Fruit fly (Drosophila melanogaster) ovary, adult (tissue): Measurements from ENCODE around the gene CG7378.

Experiments
- CG17801 ChIP-seq: fragments of 200-800 bp; optimal IDR thresholded peaks from 2 replicates; lab custom pipeline; 2019; ENCODE audit warnings: missing biosample characterization, mild to moderate bottlenecking, missing genetic modification characterization, moderate library complexity; ENCODE audit not compliant: partially characterized antibody

Gene CG7378

DNA sequence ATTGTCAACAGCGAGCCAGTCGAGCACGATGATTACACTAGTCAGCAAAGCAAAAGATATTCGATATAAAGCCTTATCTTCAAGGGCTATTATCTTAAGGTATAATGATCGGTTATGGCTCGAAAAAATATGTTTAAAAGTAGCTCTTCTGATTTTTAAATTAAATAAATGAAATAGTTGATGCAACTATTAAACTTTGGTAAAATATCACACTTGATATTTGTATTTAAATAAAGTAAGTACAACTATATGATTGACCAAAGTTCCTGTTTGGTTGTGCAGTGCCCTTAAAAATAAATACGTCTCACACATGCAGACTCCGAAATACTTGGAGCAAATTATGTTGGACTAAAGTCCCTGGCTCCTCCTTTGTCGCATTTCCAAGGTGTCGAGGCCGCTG is 2.3 kb upstream of the CG7378 start:
- TF ChIP-seq CG17801 (GFP tag; lab: Kevin White, UChicago) = no peak

DNA sequence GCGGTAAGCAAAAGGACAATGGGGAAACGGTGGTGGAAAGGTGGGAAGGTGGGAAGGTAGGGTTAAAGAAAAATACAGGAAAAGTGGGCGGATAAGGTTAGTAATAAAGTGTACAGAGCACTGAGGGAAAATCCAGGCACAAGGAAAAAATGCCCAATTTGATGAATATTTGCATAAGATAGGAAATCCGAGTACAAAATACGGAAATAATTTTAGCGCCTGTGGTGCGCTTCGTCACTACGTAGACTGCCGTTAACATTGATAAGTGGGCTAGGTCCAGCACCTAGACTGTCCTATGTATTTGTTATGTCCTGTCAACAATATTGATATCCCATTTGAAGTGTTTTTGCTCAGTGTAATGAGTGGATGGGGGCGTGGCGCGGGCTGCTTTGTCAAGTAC is 748 bp downstream of the CG7378 start:
- no peak for TF ChIP-seq CG17801 (GFP tag; lab: Kevin White, UChicago)

DNA sequence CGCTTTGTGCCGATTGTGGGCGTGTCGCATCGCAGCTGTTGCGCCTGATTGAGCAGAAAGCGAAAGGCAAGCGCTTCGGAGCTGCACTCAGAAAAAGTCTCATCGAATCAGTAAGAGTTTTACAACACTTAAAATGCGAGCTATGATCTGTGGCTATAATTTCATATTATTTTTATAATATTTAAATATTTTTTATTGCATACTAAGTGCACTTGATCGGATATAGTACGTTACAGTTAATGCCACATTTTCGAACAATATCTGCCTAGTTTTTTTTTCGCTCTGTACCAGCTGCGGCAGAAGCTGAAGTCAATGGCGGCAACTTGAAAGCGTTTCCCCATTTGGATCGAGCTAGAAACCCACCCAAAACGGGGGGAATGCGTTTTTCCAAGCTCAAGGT is 2.6 kb downstream of the CG7378 start:
- no peak for TF ChIP-seq CG17801 (GFP tag; lab: Kevin White, UChicago)

DNA sequence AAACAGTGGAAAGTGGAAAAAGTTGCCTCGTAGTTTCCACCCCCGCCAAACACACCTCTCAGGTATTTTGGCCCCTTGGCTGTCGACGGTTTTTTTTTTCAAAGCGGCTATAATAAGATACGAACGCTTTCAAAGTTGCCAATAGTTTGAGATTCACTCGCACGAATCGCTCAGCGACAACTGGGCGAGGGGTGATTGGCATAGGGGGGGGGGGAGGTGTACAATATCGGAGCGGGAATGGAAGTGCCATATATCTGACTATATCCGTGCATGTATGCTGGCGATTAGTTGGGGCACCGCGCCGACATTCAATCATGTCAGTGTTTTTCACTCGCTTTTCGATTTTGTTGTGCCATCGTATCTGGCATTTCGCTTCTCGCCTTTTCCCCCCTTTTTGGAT is 4.9 kb downstream of the CG7378 start:
- no peak for TF ChIP-seq CG17801 (GFP tag; lab: Kevin White, UChicago)

DNA sequence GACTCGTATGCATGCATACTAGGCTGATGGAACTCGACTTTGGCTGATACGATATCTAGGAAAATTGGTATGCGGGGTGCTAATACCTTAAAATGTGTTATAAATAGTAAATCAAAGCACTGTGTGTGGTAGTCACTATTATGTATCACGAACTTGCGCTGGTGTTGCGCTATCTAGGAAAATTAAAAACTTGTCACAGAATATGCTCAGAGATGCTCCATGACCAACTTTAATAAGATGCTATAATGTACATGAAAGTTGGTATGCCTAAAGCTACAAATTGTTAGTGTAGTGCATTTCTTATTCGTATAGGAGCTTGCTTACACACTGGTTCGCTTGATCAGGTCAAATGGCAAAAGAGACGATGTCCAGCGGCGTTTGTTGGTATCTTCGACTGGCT is 10.6 kb downstream of the CG7378 start:
- TF ChIP-seq CG17801 (GFP tag; lab: Kevin White, UChicago) = no peak

DNA sequence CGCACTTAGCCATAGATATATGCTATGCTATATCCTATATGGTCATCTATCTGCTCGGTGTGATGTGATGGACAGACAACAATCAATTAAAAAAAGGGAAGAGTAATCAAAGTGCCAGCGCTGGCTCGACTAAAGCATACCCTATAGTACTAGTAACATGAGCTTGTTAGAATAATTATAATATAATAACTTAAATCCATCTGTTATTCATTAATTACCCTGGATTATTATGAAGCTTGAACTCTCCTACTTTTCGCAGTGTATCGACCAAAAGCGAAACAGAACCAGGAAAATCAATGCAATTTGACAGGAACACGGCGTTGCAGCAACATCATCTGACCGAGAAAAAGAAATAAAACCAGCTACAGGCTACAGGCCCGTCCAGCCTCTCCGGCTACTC is 13.1 kb downstream of the CG7378 start:
- no peak for TF ChIP-seq CG17801 (GFP tag; lab: Kevin White, UChicago)

DNA sequence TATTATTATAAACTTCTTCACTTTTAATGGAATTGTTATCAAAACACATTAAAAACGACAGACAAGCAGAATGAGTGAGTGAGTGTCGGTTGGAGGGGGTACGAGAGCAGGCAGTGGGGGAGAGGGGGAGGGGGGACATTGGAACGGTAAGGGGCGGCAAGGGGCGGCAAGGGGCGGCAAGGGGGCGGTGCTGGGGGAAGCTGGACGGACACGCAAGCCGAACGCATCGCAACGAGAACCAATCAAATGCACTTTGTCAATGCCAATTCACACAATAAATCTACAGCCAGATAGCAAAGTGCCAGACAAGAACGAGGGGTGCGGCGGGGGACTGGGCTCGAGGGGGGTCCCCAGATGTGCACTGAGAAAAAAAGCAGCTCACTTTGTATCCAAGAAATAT is 13.6 kb downstream of the CG7378 start:
- TF ChIP-seq CG17801 (GFP tag; lab: Kevin White, UChicago) = no peak

DNA sequence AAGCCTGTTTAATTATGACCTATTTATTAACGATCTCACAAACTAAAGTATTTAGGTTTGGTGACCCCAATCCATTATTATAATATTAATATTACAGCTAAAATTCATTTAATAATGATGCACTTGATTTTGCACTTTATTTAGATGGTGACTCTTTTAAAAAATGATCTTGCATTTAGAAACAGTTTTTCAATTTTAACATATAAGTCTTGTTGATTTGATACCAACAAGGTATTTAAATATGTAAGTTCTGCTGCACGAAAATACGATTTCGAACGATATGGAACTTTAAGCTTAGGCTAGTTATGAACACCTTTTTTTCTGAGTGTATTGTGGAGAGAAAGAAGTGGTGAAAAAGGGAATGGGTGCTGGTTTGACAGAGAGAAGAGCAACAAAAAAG is 14.0 kb downstream of the CG7378 start:
- TF ChIP-seq CG17801 (GFP tag; lab: Kevin White, UChicago) = no peak

DNA sequence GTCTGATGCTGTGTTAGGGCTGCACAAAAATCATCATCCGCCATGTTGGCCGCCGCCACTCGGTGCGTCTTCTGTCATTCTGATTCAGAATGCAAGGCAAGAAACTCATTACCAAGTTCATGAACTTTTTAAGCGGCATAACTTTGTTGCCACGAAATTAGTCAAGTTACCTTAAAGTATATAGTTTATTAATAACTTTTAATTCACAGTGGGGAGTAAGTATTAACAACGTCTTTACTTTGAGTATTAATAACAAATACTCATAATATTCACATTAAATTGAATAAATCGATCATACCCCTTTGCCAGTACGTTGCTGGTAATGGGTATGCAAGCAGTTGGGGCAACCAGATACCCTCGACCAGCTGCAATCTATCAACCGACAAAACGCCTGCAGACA is 17.4 kb downstream of the CG7378 start:
- TF ChIP-seq CG17801 (GFP tag; lab: Kevin White, UChicago) = no peak

DNA sequence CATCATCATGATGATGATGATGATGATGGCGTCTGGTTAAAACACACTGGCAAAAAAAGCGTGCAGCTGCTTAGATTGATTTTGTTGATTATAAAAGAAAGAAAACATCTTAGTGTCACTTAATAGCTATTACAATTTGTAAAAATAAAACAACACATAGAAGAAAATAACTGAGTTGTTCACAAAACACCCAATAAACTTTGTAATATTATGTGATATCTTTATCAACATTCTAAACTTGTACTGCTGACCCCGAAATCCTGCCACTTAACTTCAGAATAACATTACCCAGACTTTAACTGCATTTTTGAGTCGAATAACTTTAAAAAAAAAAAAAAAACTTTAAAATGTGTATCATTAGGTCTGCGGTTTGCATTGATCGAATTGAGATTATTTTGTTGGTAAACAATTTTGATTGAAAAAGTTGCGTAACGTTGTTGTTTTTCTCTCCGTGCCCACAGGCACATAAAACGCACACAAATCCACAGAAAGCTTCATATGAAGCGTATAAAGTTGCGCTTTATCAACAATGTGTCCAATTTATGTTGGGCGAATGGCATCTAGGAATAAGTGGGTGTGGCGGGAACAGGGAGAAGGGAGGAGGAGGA is 19.3 kb downstream of the CG7378 start:
- TF ChIP-seq CG17801 (GFP tag; lab: Kevin White, UChicago) = no peak

DNA sequence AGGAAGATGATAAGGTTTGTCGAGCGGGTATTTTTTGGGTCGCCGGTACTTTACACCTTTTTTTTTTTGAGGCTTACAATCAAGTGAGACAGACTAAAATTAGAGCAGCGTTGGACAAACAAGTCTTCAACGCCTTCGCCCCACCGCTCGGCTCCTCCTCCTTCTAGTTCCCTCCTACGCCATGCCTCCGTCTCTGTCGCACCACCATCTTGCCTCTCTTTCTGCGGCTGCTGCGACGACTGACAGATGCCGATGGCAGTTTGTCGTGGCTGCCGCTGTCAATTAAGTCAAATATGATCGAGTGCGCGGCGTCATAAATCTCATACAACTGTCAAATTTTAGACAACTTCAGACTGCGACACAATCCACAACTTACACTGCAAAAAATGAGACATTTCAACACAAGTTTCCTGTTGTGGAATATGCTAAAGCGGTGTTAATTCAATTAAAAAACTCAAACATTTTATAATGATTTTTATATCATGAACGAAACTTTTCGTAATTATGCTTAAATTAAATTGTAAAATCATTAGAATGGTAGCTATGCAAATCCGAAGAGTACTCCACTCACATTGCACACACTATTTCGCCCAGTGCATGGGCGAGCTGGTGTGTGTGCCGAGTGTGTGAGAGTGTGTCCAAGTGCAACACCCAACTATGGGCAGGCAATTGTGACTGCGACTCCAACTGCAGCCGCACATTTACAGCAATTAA is 20.6 kb downstream of the CG7378 start:
- TF ChIP-seq CG17801 (GFP tag; lab: Kevin White, UChicago) = no peak

DNA sequence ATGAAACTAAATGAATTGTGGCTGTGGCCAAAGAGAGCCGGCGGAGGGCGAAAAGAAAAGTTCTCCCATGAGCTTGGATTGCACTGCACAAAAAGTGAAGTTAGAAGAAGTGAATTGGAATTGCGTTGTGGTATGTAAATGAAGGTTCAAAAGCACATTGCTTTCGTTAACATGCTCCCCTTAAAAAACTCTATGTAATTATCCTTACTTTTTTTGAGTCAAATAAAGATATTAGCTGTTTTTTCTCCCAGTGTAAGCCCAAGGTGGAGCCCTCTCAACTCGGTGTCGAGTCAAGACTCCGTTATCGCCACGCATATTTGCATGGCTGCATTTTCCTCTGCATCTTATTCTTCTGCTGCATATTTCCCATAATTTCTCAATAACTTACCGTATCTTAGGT is 23.3 kb downstream of the CG7378 start:
- no peak for TF ChIP-seq CG17801 (GFP tag; lab: Kevin White, UChicago)

DNA sequence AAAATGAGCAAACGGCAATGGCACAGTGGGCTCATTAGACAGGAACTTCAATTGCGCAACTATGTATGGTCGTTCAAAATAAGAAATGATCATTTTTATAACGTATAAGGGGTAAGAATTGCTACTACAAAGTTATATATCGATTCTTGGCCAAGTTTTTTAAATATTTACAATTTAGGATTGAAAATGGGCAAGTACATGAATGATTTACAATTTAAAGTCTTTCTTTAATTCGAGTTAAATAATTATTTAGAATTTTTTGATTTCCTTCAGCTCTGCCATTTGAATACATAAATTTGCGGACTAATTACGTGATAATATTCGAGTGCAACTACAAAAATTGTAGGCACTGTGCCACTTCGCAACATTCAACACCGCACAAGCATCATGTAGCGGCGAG is 24.5 kb downstream of the CG7378 start:
- TF ChIP-seq CG17801 (GFP tag; lab: Kevin White, UChicago) = no peak

DNA sequence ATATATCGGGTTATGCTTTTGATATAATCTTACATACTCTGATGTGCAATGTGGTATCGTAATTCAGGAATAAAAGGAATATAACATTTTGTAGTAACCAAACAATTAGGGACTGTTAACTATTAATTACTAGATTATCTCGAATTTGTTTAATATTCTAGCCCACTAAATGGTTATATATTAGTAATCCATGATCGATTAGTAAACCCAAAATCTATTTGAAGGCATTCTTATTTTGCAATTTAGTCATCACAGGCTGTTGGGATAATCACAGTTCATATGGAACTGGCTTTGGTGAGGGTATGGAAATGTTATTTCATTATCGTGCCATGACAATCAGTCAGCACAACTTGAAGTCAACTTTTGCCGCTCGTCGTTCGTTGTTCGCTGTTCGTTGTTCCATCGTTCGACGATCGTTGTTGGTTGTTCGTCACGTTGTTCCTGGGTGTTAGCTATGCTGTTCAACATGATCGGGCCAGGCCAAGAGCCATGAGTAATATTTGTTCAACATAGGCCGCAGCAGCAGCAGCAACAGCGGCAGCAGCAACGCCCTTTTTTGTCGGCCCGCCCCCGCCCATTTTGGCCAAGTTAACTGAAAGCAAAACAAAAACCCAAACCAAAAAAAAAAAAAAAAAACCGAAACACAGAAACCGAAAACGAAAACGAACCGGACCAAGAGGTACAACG is 25.6 kb downstream of the CG7378 start:
- no peak for TF ChIP-seq CG17801 (GFP tag; lab: Kevin White, UChicago)

DNA sequence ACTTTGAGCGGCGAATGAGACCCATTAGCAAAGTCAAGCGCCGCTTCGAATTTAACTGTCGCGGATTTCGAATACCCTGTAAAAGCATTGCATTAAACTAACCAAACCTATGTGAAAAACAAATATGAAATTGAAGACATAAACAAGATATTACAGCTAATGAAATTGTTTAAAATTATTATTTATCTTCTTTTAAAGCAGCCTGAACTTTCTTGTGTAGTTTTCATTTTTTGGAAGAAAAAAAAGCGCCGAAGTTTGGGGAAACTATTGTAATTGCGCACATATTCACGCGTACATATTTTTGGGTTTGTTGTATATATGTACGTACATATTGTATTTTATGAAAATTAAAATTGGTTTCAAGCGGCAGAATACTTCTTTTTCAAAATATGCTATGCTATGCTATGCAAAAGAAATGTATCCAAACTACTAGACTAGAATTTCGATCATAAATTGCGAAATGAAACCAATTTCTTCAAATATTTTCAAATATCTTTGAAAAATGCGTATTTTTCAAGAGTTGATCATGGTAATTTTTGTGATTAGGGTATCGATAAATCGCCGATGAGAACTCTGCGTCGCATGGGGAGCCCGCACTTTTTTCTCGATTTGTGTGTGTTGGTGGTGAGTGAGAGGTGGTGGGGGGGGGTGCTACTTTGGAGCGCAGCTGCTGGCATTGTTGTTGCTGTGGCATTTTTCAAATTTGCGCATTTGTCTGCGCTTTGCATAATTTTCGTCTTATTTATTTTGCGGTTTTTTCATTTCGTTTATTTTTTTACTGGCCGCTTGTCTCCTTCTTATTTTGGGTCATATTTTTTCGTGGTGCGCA is 26.4 kb downstream of the CG7378 start:
- no peak for TF ChIP-seq CG17801 (GFP tag; lab: Kevin White, UChicago)
